Worm (Caenorhabditis elegans) whole organism, L2 larva: ENCODE measurements around the gene ZK899.7.

ENCODE experiments used
- F13H6.1 ChIP-seq: sonication (generic microtip); optimal IDR thresholded peaks from 2 replicates; lab custom pipeline; 2016; ENCODE audit warnings: missing genetic modification characterization, missing compliant biosample characterization
- ZK546.5 ChIP-seq: sonication (generic microtip); optimal IDR thresholded peaks from 2 replicates; lab custom pipeline; 2017; ENCODE audit warnings: missing biosample characterization, missing genetic modification characterization
- blmp-1 ChIP-seq: sonication (generic microtip); optimal IDR thresholded peaks from 2 replicates; lab custom pipeline; 2017; ENCODE audit warnings: missing genetic modification characterization, mild to moderate bottlenecking, missing compliant biosample characterization, antibody characterized with exemption, moderate library complexity; ENCODE audit not compliant: insufficient read depth
- mdl-1 ChIP-seq, 2 experiments: fragments of 150-350 bp in 1 of 2; sonication (generic microtip) in 1 of 2; optimal IDR thresholded peaks; 2 replicates each; lab custom pipeline; 2017; ENCODE audit warnings: missing biosample characterization in 2 of 2, missing genetic modification characterization in 2 of 2
- nhr-25 ChIP-seq: fragments of 150-350 bp; sonication (generic microtip); optimal IDR thresholded peaks from 3 replicates; lab custom pipeline; 2014; ENCODE audit warnings: missing biosample characterization, missing genetic modification characterization
- nhr-77 ChIP-seq: fragments of 150-350 bp; optimal IDR thresholded peaks from 2 replicates; lab custom pipeline; 2014; ENCODE audit warnings: missing biosample characterization, missing genetic modification characterization
- sma-3 ChIP-seq: sonication (generic microtip); optimal IDR thresholded peaks from 2 replicates; lab custom pipeline; 2016; ENCODE audit warnings: missing genetic modification reagents, missing genetic modification characterization, missing compliant biosample characterization
- snpc-4 ChIP-seq: fragments of 150-350 bp; optimal IDR thresholded peaks from 2 replicates; lab custom pipeline; 2014; ENCODE audit warnings: missing biosample characterization, missing genetic modification characterization
- unc-39 ChIP-seq: fragments of 150-350 bp; optimal IDR thresholded peaks from 2 replicates; lab custom pipeline; 2014; ENCODE audit warnings: missing biosample characterization, missing genetic modification characterization

ce11 chrX:9491439-9491838, 42.2 kb upstream of the ZK899.7 start:
- TF ChIP-seq nhr-77 (tag; lab: Kevin White, UChicago) (no peak), unc-39 (tag; lab: Kevin White, UChicago) (no peak), mdl-1 (tag; optimal IDR thresholded peaks at IDR 0.05; lab: Kevin White, UChicago) (no peak), ZK546.5 (tag; lab: Kevin White, UChicago) (no peak), sma-3 (GFP tag; lab: Kevin White, UChicago) (peak; percentile 52), nhr-25 (no peak), F13H6.1 (no peak), snpc-4 (tag; lab: Kevin White, UChicago) (no peak), blmp-1 (no peak)
